Worm (Caenorhabditis elegans): Measurements from ENCODE around the gene C39E9.7.

The C39E9.7 gene

DNA sequence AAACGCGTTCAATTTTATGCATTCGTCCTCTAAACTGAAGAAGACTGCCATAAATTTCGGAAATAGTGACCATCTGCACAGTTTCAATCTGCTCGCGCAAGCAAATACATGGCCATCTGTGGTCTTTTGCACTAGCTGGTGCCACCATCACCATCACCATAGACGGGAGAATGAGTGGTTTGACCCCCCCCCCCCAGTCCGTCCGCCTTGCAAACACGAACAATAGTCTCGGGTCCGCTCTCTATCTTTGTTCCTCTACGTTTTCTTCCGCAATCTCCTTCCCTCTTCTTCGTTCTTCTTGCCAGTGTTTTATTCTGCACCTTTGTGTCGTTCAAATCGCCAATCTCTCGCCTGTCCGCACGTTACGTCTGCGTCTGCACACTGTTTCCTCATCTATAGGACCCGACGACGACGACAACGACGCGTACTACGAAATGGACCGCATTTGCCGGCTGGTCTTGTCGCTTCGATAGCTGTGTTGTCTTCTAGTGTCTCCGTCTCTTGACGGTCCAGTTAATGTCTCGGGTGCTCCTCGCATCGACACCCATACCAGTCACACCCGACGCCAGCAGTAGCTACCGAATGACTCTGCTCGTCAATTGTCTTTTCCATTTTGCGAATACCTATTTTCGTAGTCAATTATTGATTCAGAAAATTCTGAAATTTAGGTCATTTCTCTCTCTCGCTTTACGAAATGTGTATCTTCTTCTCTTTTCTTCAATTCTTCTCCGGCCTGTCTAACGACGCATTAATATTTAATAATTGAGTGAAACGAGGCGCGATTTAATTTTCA is 46.6 kb downstream of the C39E9.7 start (continued):
- peak; percentile 11 for TF ChIP-seq unc-55 (GFP tag; optimal IDR thresholded peaks at IDR 0.05)
- TF ChIP-seq elt-2 (tag; optimal IDR thresholded peaks at IDR 0.05) = peak; percentile 1
- peak; percentile 47 for TF ChIP-seq nfya-1 (tag; optimal IDR thresholded peaks at IDR 0.05)
- peak; percentile 41 for TF ChIP-seq ceh-34 (tag; optimal IDR thresholded peaks at IDR 0.05)
- peak; percentile 32 for TF ChIP-seq che-1 (tag; optimal IDR thresholded peaks at IDR 0.05)
- TF ChIP-seq sox-2 (GFP tag; IDR thresholded peaks at IDR 0.05) = peak; percentile 80

DNA sequence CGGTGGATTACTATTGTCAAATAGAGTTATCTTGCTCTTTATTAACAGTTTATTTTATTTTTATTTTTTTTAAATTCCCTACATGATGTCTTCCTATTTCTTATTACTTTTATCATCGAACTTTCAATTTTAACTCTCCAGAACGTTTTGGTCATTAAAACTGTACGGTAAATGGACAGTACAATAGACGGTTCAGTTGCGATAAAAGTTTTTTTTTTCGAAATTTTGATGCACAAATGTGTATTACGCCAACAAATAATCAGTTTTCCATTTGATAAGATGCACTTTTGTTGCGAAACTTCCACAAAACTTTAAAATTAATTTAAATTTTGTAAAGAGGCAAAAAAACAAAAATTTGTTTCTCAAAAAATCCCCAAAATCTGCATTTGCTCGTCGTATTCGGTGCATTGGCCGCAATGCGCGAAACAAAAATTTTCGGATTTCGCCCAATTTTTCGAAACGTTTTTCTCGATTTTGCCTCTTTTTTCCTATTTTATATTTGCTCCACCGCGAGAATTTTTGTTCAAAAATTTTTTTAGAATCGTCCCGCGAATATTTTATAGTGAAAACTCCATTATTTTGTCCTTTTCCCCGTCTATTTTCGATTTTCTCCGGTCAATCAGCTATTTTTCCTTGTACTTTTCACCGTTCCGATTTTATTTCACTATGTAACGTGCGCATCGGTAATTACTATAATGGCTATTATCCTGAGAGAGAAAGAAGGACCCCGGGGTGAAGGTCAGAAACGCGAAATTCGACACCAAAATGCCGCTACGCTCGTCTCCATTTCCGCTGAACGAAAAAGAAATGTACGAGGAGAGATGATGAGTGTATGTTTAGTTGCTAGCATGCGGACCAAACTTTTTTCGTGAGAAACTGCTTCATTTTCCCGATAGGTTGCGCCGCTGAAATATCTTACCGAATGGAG is 47.5 kb downstream of the C39E9.7 start:
- TF ChIP-seq ceh-34 (tag; optimal IDR thresholded peaks at IDR 0.05) (peak; percentile 79), ztf-16 (tag; optimal IDR thresholded peaks at IDR 0.05) (no peak)

DNA sequence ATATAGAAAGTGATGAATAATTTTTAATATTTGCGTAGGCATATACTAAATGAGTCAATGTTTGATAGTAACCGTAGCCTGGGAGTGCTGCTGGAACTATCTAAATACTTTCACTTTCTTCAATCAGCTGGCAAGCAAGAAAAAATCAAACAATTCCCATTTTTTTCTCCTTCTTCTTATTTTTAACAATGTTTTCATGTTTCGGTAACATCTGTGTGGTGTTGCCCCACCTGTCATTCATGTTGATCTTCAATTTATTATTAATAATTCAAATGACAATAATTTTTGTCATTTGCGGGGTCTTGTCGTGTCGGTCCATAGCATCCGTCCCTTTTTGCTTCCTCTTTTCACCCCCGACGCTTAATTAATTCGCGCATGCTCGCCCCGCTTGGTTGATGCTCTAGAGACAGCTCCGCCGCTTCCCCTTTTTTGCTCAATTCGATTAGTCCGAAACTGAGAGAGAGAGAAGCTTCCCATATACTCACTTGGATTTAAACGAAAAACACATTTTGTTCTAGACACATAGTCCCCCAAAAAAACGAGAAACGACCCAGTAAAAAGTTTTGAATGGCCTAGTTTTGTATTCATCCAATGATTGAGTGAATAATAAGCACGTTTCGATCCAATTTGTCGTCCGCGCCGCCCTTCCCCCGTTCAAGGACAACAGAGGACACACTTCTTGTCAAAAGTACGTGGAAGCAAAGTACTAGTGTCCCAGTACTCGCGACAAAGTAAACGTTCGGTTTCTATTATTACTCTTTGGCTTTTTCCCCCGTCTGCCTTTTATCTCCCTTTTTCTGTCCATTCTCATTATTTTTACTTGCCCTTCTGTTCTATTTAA is 48.5 kb downstream of the C39E9.7 start:
- TF ChIP-seq unc-42 (tag; optimal IDR thresholded peaks at IDR 0.05) (peak; percentile 71), ceh-31 (tag; optimal IDR thresholded peaks at IDR 0.05) (peak; percentile 12), dve-1 (tag; optimal IDR thresholded peaks at IDR 0.05) (no peak), K09A11.1 (tag; optimal IDR thresholded peaks at IDR 0.05; ENCODE audit: insufficient read depth) (no peak), elt-2 (tag; optimal IDR thresholded peaks at IDR 0.05) (no peak), hlh-15 (tag; optimal IDR thresholded peaks at IDR 0.05) (no peak), fax-1 (tag; optimal IDR thresholded peaks at IDR 0.05) (peak; percentile 5), unc-86 (tag; optimal IDR thresholded peaks at IDR 0.05) (peak; percentile 8), ceh-14 (tag; optimal IDR thresholded peaks at IDR 0.05) (peak; percentile 68), ref-2 (tag; optimal IDR thresholded peaks at IDR 0.05) (peak; percentile 44)

DNA sequence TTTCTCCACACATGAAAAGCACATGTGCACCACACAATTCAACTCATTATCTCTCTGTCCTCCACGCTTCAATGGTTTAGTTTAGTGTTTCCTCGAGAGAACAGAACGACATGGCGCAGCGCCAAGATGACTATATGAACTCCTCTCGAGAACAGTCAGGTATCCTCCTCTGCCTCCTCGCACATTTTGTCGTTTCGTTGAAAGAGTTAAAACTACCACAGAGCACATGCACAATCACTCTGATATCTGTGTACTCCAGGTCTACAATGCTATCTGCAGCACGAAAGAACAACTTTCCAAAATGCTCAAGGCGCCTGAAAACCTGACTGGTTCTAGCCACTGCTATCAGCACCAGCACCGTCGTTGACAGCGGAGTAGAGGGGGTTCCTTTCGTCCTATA is 49.8 kb downstream of the C39E9.7 start:
- TF ChIP-seq nhr-11 (tag; optimal IDR thresholded peaks at IDR 0.05) (no peak), che-1 (tag; optimal IDR thresholded peaks at IDR 0.05) (no peak), ttx-3 (tag; optimal IDR thresholded peaks at IDR 0.05) (no peak), nfya-1 (tag; optimal IDR thresholded peaks at IDR 0.05) (no peak), syd-9 (tag; optimal IDR thresholded peaks at IDR 0.05) (no peak), ceh-24 (tag; optimal IDR thresholded peaks at IDR 0.05) (no peak), pag-3 (tag; optimal IDR thresholded peaks at IDR 0.05; ENCODE audit: borderline replicate concordance) (no peak), eyg-1 (tag; optimal IDR thresholded peaks at IDR 0.05) (no peak), ceh-34 (tag; optimal IDR thresholded peaks at IDR 0.05) (no peak), fkh-10 (GFP tag; optimal IDR thresholded peaks at IDR 0.05) (no peak), hlh-6 (tag; optimal IDR thresholded peaks at IDR 0.05) (no peak), T23F11.4 (GFP tag; optimal IDR thresholded peaks at IDR 0.05) (no peak), hlh-13 (GFP tag; optimal IDR thresholded peaks at IDR 0.05) (no peak), ceh-19 (GFP tag; optimal IDR thresholded peaks at IDR 0.05) (no peak)

DNA sequence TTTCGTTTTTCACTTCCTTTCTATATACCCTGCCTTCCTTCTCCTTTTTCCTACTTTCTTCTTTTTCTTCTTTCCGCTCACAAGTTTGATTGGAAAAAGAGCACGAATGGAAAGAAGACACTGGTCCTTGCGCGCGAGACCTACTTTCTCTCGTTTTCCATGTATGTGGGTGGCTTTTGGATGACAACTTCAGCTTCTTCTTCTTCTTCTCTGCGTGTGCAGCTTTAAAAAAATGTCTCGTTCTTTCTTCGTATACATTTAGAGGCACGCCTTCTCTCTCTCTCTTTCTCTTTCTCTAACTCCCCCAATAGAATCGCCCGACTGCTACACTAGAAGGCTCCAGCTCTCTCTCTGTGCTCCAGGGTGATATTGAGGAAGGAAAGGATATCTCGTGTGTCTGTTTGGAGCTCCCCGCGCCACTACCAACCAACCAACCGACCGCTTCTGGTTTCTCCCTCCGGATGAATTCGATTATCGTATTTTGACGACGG is 50.6 kb downstream of the C39E9.7 start:
- TF ChIP-seq C08G9.2 (tag; optimal IDR thresholded peaks at IDR 0.05) = no peak
- TF ChIP-seq ceh-18 (tag; optimal IDR thresholded peaks at IDR 0.05) = peak; percentile 20
- TF ChIP-seq nfya-1 (tag; optimal IDR thresholded peaks at IDR 0.05) = peak; percentile 33
- no peak for TF ChIP-seq pros-1 (tag; optimal IDR thresholded peaks at IDR 0.05)
- no peak for TF ChIP-seq zip-5 (tag; optimal IDR thresholded peaks at IDR 0.05)
- TF ChIP-seq Y22D7AL.16 (tag; optimal IDR thresholded peaks at IDR 0.05) = no peak
- peak; percentile 1 for TF ChIP-seq fkh-6 (tag; optimal IDR thresholded peaks at IDR 0.05)
- TF ChIP-seq fax-1 (tag; optimal IDR thresholded peaks at IDR 0.05) = peak; percentile 2
- no peak for TF ChIP-seq hlh-30 (tag; optimal IDR thresholded peaks at IDR 0.05; ENCODE audit: insufficient read depth)
- TF ChIP-seq npax-4 (tag; optimal IDR thresholded peaks at IDR 0.05) = no peak
- no peak for TF ChIP-seq ceh-9 (tag; optimal IDR thresholded peaks at IDR 0.05)
- TF ChIP-seq ref-2 (tag; optimal IDR thresholded peaks at IDR 0.05) = no peak
- TF ChIP-seq unc-42 (tag; optimal IDR thresholded peaks at IDR 0.05) = peak; percentile 93
- no peak for TF ChIP-seq ets-4 (tag; optimal IDR thresholded peaks at IDR 0.05)
- TF ChIP-seq ama-1 (optimal IDR thresholded peaks at IDR 0.05) = no peak
- no peak for TF ChIP-seq pqm-1 (tag; optimal IDR thresholded peaks at IDR 0.05)
- TF ChIP-seq tbx-7 (tag; optimal IDR thresholded peaks at IDR 0.05) = no peak
- no peak for TF ChIP-seq ceh-14 (tag; optimal IDR thresholded peaks at IDR 0.05)

Measured in whole organism, late embryonic.